Fruit fly (Drosophila melanogaster): ENCODE measurements around the gene Snmp1.

The Snmp1 gene

dm6 chr3R:21187394-21188392 lies 19.7 kb upstream of the Snmp1 start (continued):
- TF ChIP-seq sna (GFP tag; IDR thresholded peaks at IDR 0.05; ENCODE audit: partially characterized antibody) (no peak), CG9797 (GFP tag; optimal IDR thresholded peaks at IDR 0.05) (no peak), B-H1 (GFP tag; IDR thresholded peaks at IDR 0.05) (no peak), CG32767 (GFP tag; IDR thresholded peaks at IDR 0.05) (0 out of 2 replicates have a peak, but pooled peaks have one; percentile 17), CG8359 (GFP tag; optimal IDR thresholded peaks at IDR 0.05; ENCODE audit: borderline replicate concordance) (no peak), Antp (GFP tag; optimal IDR thresholded peaks at IDR 0.05) (peak; percentile 2), Sry-δ (GFP tag; optimal IDR thresholded peaks at IDR 0.05) (no peak), CG10654 (GFP tag; optimal IDR thresholded peaks at IDR 0.05) (no peak), CrebB (tag; optimal IDR thresholded peaks at IDR 0.05) (no peak), CG17612 (GFP tag; IDR thresholded peaks at IDR 0.05) (no peak), abd-A (tag; optimal IDR thresholded peaks at IDR 0.05) (peak; percentile 99), unc-4 (GFP tag; IDR thresholded peaks at IDR 0.05; ENCODE audit: partially characterized antibody) (0 out of 2 replicates have a peak, but pooled peaks have one; percentile 15), CG8944 (GFP tag; optimal IDR thresholded peaks at IDR 0.05) (no peak), Dref (GFP tag; IDR thresholded peaks at IDR 0.05) (no peak), Gsc (GFP tag; IDR thresholded peaks at IDR 0.05) (no peak), CG11247 (GFP tag; IDR thresholded peaks at IDR 0.05) (peak; percentile 55; the same call in 1 of the 2 replicates), CG4404 (GFP tag; IDR thresholded peaks at IDR 0.05) (no peak), Max (GFP tag; optimal IDR thresholded peaks at IDR 0.05) (peak; percentile 17), otp (GFP tag; IDR thresholded peaks at IDR 0.05) (no peak), CG4820 (GFP tag; optimal IDR thresholded peaks at IDR 0.05) (peak; percentile 13), cato (GFP tag; optimal IDR thresholded peaks at IDR 0.05; ENCODE audit: borderline replicate concordance) (no peak), sima (GFP tag; optimal IDR thresholded peaks at IDR 0.05) (no peak), CG12769 (tag; optimal IDR thresholded peaks at IDR 0.05) (peak; percentile 48), CG2678 (tag; optimal IDR thresholded peaks at IDR 0.05) (peak; percentile 56), Doc2 (GFP tag; IDR thresholded peaks at IDR 0.05) (no peak), sqz (GFP tag; optimal IDR thresholded peaks at IDR 0.05) (peak; percentile 91), CG8765 (GFP tag; IDR thresholded peaks at IDR 0.05) (no peak), Dll (GFP tag; IDR thresholded peaks at IDR 0.05; ENCODE audit: partially characterized antibody) (no peak), vvl (GFP tag; IDR thresholded peaks at IDR 0.05) (peak; percentile 43; the same call in 1 of the 2 replicates), CG6689 (GFP tag; IDR thresholded peaks at IDR 0.05) (peak; percentile 61), CG9932 (GFP tag; IDR thresholded peaks at IDR 0.05) (peak; percentile 57), Xrp1 (GFP tag; IDR thresholded peaks at IDR 0.05) (peak; percentile 27; the same call in 1 of the 2 replicates), CG12744 (GFP tag; optimal IDR thresholded peaks at IDR 0.05) (no peak), Dad (GFP tag; optimal IDR thresholded peaks at IDR 0.05) (no peak), nmo (GFP tag; optimal IDR thresholded peaks at IDR 0.05) (peak; percentile 17), al (GFP tag; IDR thresholded peaks at IDR 0.05) (peak; percentile 45; the same call in 1 of the 2 replicates), CG7928 (GFP tag; optimal IDR thresholded peaks at IDR 0.05) (no peak), Oli (tag; optimal IDR thresholded peaks at IDR 0.05) (peak; percentile 42), cas (GFP tag; IDR thresholded peaks at IDR 0.05) (no peak), Atf3 (GFP tag; optimal IDR thresholded peaks at IDR 0.05) (peak; percentile 46), CG13894 (tag; optimal IDR thresholded peaks at IDR 0.05) (peak; percentile 84), gce (GFP tag; IDR thresholded peaks at IDR 0.05) (0 out of 3 replicates have a peak, but pooled peaks have one; percentile 61), slp2 (GFP tag; optimal IDR thresholded peaks at IDR 0.05) (peak; percentile 33), HmgD (GFP tag; optimal IDR thresholded peaks at IDR 0.05) (no peak), CG9727 (GFP tag; optimal IDR thresholded peaks at IDR 0.05) (peak; percentile 50), CG5180 (GFP tag; optimal IDR thresholded peaks at IDR 0.05) (no peak), br (optimal IDR thresholded peaks at IDR 0.05) (no peak), Camta (GFP tag; optimal IDR thresholded peaks at IDR 0.05) (no peak), zfh1 (GFP tag; IDR thresholded peaks at IDR 0.05) (peak; percentile 51; the same call in 2 of the 3 replicates)
